Fruit fly (Drosophila melanogaster) whole organism, embryonic: ENCODE results near the gene Tbc1d22.

Source experiments
- Abd-B ChIP-seq: fragments of 200-800 bp; sonication (Bioruptor generic); optimal IDR thresholded peaks from 2 replicates; lab custom pipeline; 2018; ENCODE audit warnings: missing biosample characterization, mild to moderate bottlenecking, missing genetic modification characterization, moderate library complexity
- Aef1 ChIP-seq: fragments of 200-800 bp; sonication (Bioruptor generic); IDR thresholded peaks from 3 replicates; pipeline ENCODE4 v1.3.6; 2022; ENCODE audit warnings: missing biosample characterization, missing genetic modification characterization
- Atf-2 ChIP-seq: fragments of 200-800 bp; sonication (Bioruptor generic); optimal IDR thresholded peaks from 2 replicates; lab custom pipeline; 2016; ENCODE audit warnings: missing biosample characterization, missing genetic modification characterization
- BtbVII ChIP-seq: fragments of 200-800 bp; sonication (Bioruptor generic); optimal IDR thresholded peaks from 3 replicates; lab custom pipeline; 2017; ENCODE audit warnings: missing biosample characterization, mild to moderate bottlenecking, missing genetic modification characterization
- CG10267 ChIP-seq: fragments of 200-800 bp; sonication (Bioruptor generic); optimal IDR thresholded peaks from 2 replicates; lab custom pipeline; 2018; ENCODE audit warnings: missing biosample characterization, mild to moderate bottlenecking, missing genetic modification characterization, moderate library complexity
- CG10565 ChIP-seq: fragments of 200-800 bp; sonication (Bioruptor generic); optimal IDR thresholded peaks from 3 replicates; lab custom pipeline; 2016; ENCODE audit warnings: missing biosample characterization, mild to moderate bottlenecking, missing genetic modification characterization
- CG11696 ChIP-seq: fragments of 200-800 bp; sonication (Bioruptor generic); IDR thresholded peaks from 2 replicates; pipeline ENCODE4 v1.3.6; 2022; ENCODE audit warnings: missing biosample characterization, missing genetic modification characterization
- CG14667 ChIP-seq: fragments of 200-800 bp; sonication (Bioruptor generic); IDR thresholded peaks from 2 replicates; pipeline ENCODE4 v1.3.6; 2022; ENCODE audit warnings: missing biosample characterization, missing genetic modification characterization
- CG15601 ChIP-seq: fragments of 200-800 bp; sonication (Bioruptor generic); optimal IDR thresholded peaks from 3 replicates; lab custom pipeline; 2019; ENCODE audit warnings: missing biosample characterization, mild to moderate bottlenecking, missing genetic modification characterization, moderate library complexity
- CG18619 ChIP-seq: fragments of 200-800 bp; sonication (Bioruptor generic); optimal IDR thresholded peaks from 3 replicates; lab custom pipeline; 2017; ENCODE audit warnings: missing biosample characterization, mild to moderate bottlenecking, missing genetic modification characterization
- CG2712 ChIP-seq: fragments of 200-800 bp; optimal IDR thresholded peaks from 3 replicates; lab custom pipeline; 2019; ENCODE audit warnings: missing biosample characterization, mild to moderate bottlenecking, missing genetic modification characterization, moderate library complexity
- CG34224 ChIP-seq: fragments of 200-800 bp; sonication (Bioruptor generic); IDR thresholded peaks from 3 replicates; pipeline ENCODE4 v1.3.6; 2022; ENCODE audit warnings: missing biosample characterization, missing genetic modification characterization; ENCODE audit not compliant: partially characterized antibody
- CG4730 ChIP-seq: fragments of 200-800 bp; sonication (Bioruptor generic); IDR thresholded peaks from 2 replicates; pipeline ENCODE4 v1.3.6; 2022; ENCODE audit warnings: missing biosample characterization, missing genetic modification characterization
- CG6175 ChIP-seq: fragments of 200-800 bp; sonication (Bioruptor generic); IDR thresholded peaks from 3 replicates; pipeline ENCODE4 v1.3.6; 2022; ENCODE audit warnings: missing biosample characterization, missing genetic modification characterization
- CG6791 ChIP-seq: fragments of 200-800 bp; sonication (Bioruptor generic); IDR thresholded peaks from 3 replicates; pipeline ENCODE4 v1.3.6; 2022; ENCODE audit warnings: missing biosample characterization, missing genetic modification characterization; ENCODE audit not compliant: partially characterized antibody
- CG6813 ChIP-seq: fragments of 200-800 bp; sonication (Bioruptor generic); optimal IDR thresholded peaks from 2 replicates; lab custom pipeline; 2017; ENCODE audit warnings: missing biosample characterization, missing genetic modification characterization, mild to moderate bottlenecking, moderate library complexity, missing genetic modification reagents
- CG7987 ChIP-seq: fragments of 200-800 bp; sonication (Bioruptor generic); optimal IDR thresholded peaks from 2 replicates; lab custom pipeline; 2018; ENCODE audit warnings: missing biosample characterization, mild to moderate bottlenecking, missing genetic modification characterization, moderate library complexity
- D ChIP-seq, 2 experiments: fragments of 200-800 bp in 1 of 2; fragments of >200 bp in 1 of 2; sonication (Bioruptor generic) in 1 of 2; optimal IDR thresholded peaks; 2 replicates in 1 of 2; 3 replicates in 1 of 2; lab custom pipeline; 2017; ENCODE audit warnings: mild to moderate bottlenecking in 1 of 2, missing biosample characterization in 1 of 2, missing genetic modification characterization in 1 of 2, missing genetic modification reagents in 1 of 2
- Dbx ChIP-seq: fragments of 200-800 bp; sonication (Bioruptor generic); IDR thresholded peaks from 3 replicates; pipeline ENCODE4 v1.3.6; 2022; ENCODE audit warnings: missing biosample characterization, missing genetic modification characterization
- Doc2 ChIP-seq: fragments of 200-800 bp; sonication (Bioruptor generic); IDR thresholded peaks from 2 replicates; pipeline ENCODE4 v1.3.6; 2022; ENCODE audit warnings: missing biosample characterization, missing genetic modification characterization
- Eip74EF ChIP-seq, 2 experiments: fragments of 200-800 bp in 1 of 2; fragments of >200 bp in 1 of 2; sonication (Bioruptor generic) in 1 of 2; optimal IDR thresholded peaks; 2 replicates each; lab custom pipeline; 2017 to 2019; ENCODE audit warnings: missing biosample characterization in 2 of 2, missing genetic modification characterization in 2 of 2, mild to moderate bottlenecking in 1 of 2, moderate library complexity in 1 of 2
- HHEX ChIP-seq: fragments of 200-800 bp; sonication (Bioruptor generic); optimal IDR thresholded peaks from 3 replicates; lab custom pipeline; 2017; ENCODE audit warnings: missing biosample characterization, mild to moderate bottlenecking, missing genetic modification characterization, missing genetic modification reagents
- HLH3B ChIP-seq: fragments of 200-800 bp; sonication (Bioruptor generic); IDR thresholded peaks from 2 replicates; pipeline ENCODE4 v1.3.6; 2022; ENCODE audit warnings: missing biosample characterization, missing genetic modification characterization
- Mes4 ChIP-seq: fragments of 200-800 bp; sonication (Bioruptor generic); optimal IDR thresholded peaks from 2 replicates; lab custom pipeline; 2016; ENCODE audit warnings: missing biosample characterization, missing genetic modification characterization
- Nf-YA ChIP-seq: fragments of 200-800 bp; sonication (Bioruptor generic); IDR thresholded peaks from 2 replicates; pipeline ENCODE4 v1.3.6; 2022; ENCODE audit warnings: missing biosample characterization, missing genetic modification characterization
- Pdp1 ChIP-seq, 2 experiments: fragments of 200-800 bp; sonication (Bioruptor generic); optimal IDR thresholded peaks; 3 replicates each; lab custom pipeline; 2016; ENCODE audit warnings: missing biosample characterization in 2 of 2, missing genetic modification characterization in 2 of 2, mild to moderate bottlenecking in 1 of 2, moderate library complexity in 1 of 2
- Sry-δ ChIP-seq: fragments of 200-800 bp; sonication (Bioruptor generic); optimal IDR thresholded peaks from 2 replicates; lab custom pipeline; 2016; ENCODE audit warnings: missing biosample characterization, missing genetic modification characterization
- Trl ChIP-seq, 3 experiments: fragments of >200 bp in 2 of 3; fragments of 200-800 bp in 1 of 3; sonication (Bioruptor generic) in 1 of 3; optimal IDR thresholded peaks; 2 replicates in 1 of 3; 3 replicates in 2 of 3; lab custom pipeline; 2016 to 2017; ENCODE audit warnings: missing biosample characterization in 1 of 3, missing genetic modification characterization in 1 of 3
- ap ChIP-seq: fragments of 200-800 bp; sonication (Bioruptor generic); IDR thresholded peaks from 2 replicates; pipeline ENCODE4 v1.3.6; 2022; ENCODE audit warnings: missing biosample characterization, missing genetic modification characterization
- bab2 ChIP-seq: fragments of 200-800 bp; sonication (Bioruptor generic); optimal IDR thresholded peaks from 2 replicates; lab custom pipeline; 2016; ENCODE audit warnings: missing biosample characterization, missing genetic modification characterization
- cato ChIP-seq: fragments of 200-800 bp; sonication (Bioruptor generic); optimal IDR thresholded peaks from 2 replicates; lab custom pipeline; 2016; ENCODE audit warnings: missing biosample characterization, missing genetic modification characterization, borderline replicate concordance
- chif ChIP-seq, 2 experiments: fragments of 200-800 bp; sonication (Bioruptor generic); optimal IDR thresholded peaks; 3 replicates each; lab custom pipeline; 2016; ENCODE audit warnings: missing biosample characterization in 2 of 2, missing genetic modification characterization in 2 of 2
- ci ChIP-seq: fragments of 200-800 bp; sonication (Bioruptor generic); IDR thresholded peaks from 3 replicates; pipeline ENCODE4 v1.3.6; 2022; ENCODE audit warnings: missing biosample characterization, missing genetic modification characterization
- crol ChIP-seq: fragments of 200-800 bp; sonication (Bioruptor generic); IDR thresholded peaks from 2 replicates; pipeline ENCODE4 v1.3.6; 2022; ENCODE audit warnings: missing biosample characterization, missing genetic modification characterization
- crp ChIP-seq, 2 experiments: fragments of 200-800 bp; sonication (Bioruptor generic); optimal IDR thresholded peaks; 2 replicates in 1 of 2; 3 replicates in 1 of 2; lab custom pipeline; 2017; ENCODE audit warnings: missing biosample characterization in 2 of 2, missing genetic modification characterization in 2 of 2, mild to moderate bottlenecking in 1 of 2, moderate library complexity in 1 of 2
- dati ChIP-seq: fragments of 200-800 bp; sonication (Bioruptor generic); IDR thresholded peaks from 2 replicates; pipeline ENCODE4 v1.3.6; 2022; ENCODE audit warnings: missing biosample characterization, missing genetic modification characterization
- dm ChIP-seq: fragments of 200-800 bp; sonication (Bioruptor generic); optimal IDR thresholded peaks from 3 replicates; lab custom pipeline; 2016; ENCODE audit warnings: missing biosample characterization, missing genetic modification characterization
- hb ChIP-seq: fragments of 200-800 bp; sonication (Bioruptor generic); IDR thresholded peaks from 3 replicates; pipeline ENCODE4 v1.3.6; 2022; ENCODE audit warnings: missing biosample characterization, missing genetic modification characterization; ENCODE audit not compliant: partially characterized antibody
- mam ChIP-seq: fragments of 200-800 bp; sonication (Bioruptor generic); optimal IDR thresholded peaks from 3 replicates; lab custom pipeline; 2016; ENCODE audit warnings: missing biosample characterization, missing genetic modification characterization
- mld ChIP-seq: fragments of 200-800 bp; sonication (Bioruptor generic); IDR thresholded peaks from 3 replicates; pipeline ENCODE4 v1.3.6; 2022; ENCODE audit warnings: missing biosample characterization, missing genetic modification characterization; ENCODE audit not compliant: partially characterized antibody
- phol ChIP-seq: fragments of 200-800 bp; sonication (Bioruptor generic); optimal IDR thresholded peaks from 3 replicates; lab custom pipeline; 2018; ENCODE audit warnings: missing biosample characterization, mild to moderate bottlenecking, missing genetic modification characterization, moderate library complexity
- run ChIP-seq: fragments of 200-800 bp; sonication (Bioruptor generic); optimal IDR thresholded peaks from 3 replicates; lab custom pipeline; 2018; ENCODE audit warnings: missing biosample characterization, mild to moderate bottlenecking, missing genetic modification characterization
- salm ChIP-seq: fragments of 200-800 bp; sonication (Bioruptor generic); optimal IDR thresholded peaks from 2 replicates; lab custom pipeline; 2018; ENCODE audit warnings: missing biosample characterization, mild to moderate bottlenecking, missing genetic modification characterization
- ssp ChIP-seq: fragments of 200-800 bp; sonication (Bioruptor generic); IDR thresholded peaks from 2 replicates; pipeline ENCODE4 v1.3.6; 2022; ENCODE audit warnings: missing biosample characterization, missing genetic modification characterization
- toy ChIP-seq: fragments of 200-800 bp; sonication (Bioruptor generic); IDR thresholded peaks from 2 replicates; pipeline ENCODE4 v1.3.6; 2022; ENCODE audit warnings: missing biosample characterization, missing genetic modification characterization
- wor ChIP-seq: fragments of 200-800 bp; sonication (Bioruptor generic); IDR thresholded peaks from 2 replicates; pipeline ENCODE4 v1.3.6; 2022; ENCODE audit warnings: missing biosample characterization, missing genetic modification characterization
- zen ChIP-seq: fragments of 200-800 bp; sonication (Bioruptor generic); optimal IDR thresholded peaks from 3 replicates; lab custom pipeline; 2018; ENCODE audit warnings: missing biosample characterization, mild to moderate bottlenecking, missing genetic modification characterization, moderate library complexity

Gene Tbc1d22

DNA sequence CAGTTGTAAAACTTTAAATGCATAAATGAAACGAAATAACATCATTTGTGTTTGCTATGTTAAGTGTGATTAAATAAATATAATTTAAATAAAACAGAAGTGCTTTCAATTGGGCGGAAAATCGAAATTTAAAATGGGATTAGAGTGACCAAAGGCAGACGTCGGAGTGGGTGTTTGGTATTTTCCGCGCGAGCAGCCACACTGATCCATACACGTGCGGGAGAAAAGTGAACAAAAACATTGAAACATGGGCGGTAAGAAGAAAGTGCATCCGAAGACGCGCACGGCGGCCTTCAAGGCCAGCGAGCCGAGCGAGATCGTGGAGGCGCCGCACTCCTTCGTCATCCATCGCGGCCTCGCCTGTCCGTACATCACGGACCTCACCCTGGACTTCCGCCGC is 14.1 kb downstream of the Tbc1d22 start, which contains the start of gene ppan (continued):
- no peak for TF ChIP-seq crol (GFP tag; lab: Robert Waterston, UW)
- peak; percentile 50; the same call in 1 of the 3 replicates for TF ChIP-seq CG6791 (GFP tag; lab: Robert Waterston, UW)
- TF ChIP-seq CG34224 (GFP tag; lab: Robert Waterston, UW) = peak; percentile 25; the same call in 1 of the 3 replicates

- no peak for TF ChIP-seq D (optimal IDR thresholded peaks at IDR 0.05; lab: Kevin White, UChicago)
- no peak for TF ChIP-seq D (GFP tag; optimal IDR thresholded peaks at IDR 0.05; lab: Kevin White, UChicago)
- TF ChIP-seq CG11696 (GFP tag; lab: Robert Waterston, UW) = no peak
- no peak for TF ChIP-seq CG7987 (GFP tag; lab: Kevin White, UChicago)
- TF ChIP-seq chif (GFP tag; optimal IDR thresholded peaks at IDR 0.05; lab: Kevin White, UChicago) = peak in 1 of 2 experiments; percentile 25
- TF ChIP-seq ssp (GFP tag; lab: Robert Waterston, UW) = peak; percentile 95
- TF ChIP-seq mld (GFP tag; lab: Robert Waterston, UW) = peak; percentile 83
- no peak for TF ChIP-seq wor (GFP tag; lab: Robert Waterston, UW)
- no peak for TF ChIP-seq HHEX
- no peak for TF ChIP-seq crp (GFP tag; optimal IDR thresholded peaks at IDR 0.05; lab: Kevin White, UChicago)
- TF ChIP-seq Sry-δ = peak; percentile 13
- peak; percentile 34 for TF ChIP-seq dm
- TF ChIP-seq Abd-B = no peak
- no peak for TF ChIP-seq zen (tag; lab: Kevin White, UChicago)
- TF ChIP-seq CG15601 (tag; lab: Kevin White, UChicago) = no peak
- peak; percentile 89 for TF ChIP-seq hb
- no peak for TF ChIP-seq ci
- peak; percentile 35 for TF ChIP-seq phol
- 0 out of 2 replicates have a peak, but pooled peaks have one; percentile 21 for TF ChIP-seq ap (GFP tag; lab: Robert Waterston, UW)
- TF ChIP-seq cato (GFP tag; lab: Kevin White, UChicago) = no peak
- TF ChIP-seq CG6175 (GFP tag; lab: Robert Waterston, UW) = no peak
- no peak for TF ChIP-seq CG6813
- TF ChIP-seq Nf-YA = no peak
- no peak for TF ChIP-seq CG2712 (tag; lab: Kevin White, UChicago)
- TF ChIP-seq run = no peak
- TF ChIP-seq toy (GFP tag; lab: Robert Waterston, UW) = no peak
- TF ChIP-seq salm (tag; lab: Kevin White, UChicago) = no peak
- peak; percentile 39 for TF ChIP-seq mam (GFP tag; lab: Kevin White, UChicago)
- TF ChIP-seq Trl (optimal IDR thresholded peaks at IDR 0.05; lab: Kevin White, UChicago) = no peak
- no peak for TF ChIP-seq Trl (GFP tag; optimal IDR thresholded peaks at IDR 0.05; lab: Kevin White, UChicago)
- no peak for TF ChIP-seq Eip74EF (GFP tag; optimal IDR thresholded peaks at IDR 0.05; lab: Kevin White, UChicago)
- no peak for TF ChIP-seq CG14667
- TF ChIP-seq CG4730 (GFP tag; lab: Robert Waterston, UW) = no peak
- peak; percentile 7 for TF ChIP-seq CG10267 (tag; lab: Kevin White, UChicago)
- TF ChIP-seq Dbx = 0 out of 3 replicates have a peak, but pooled peaks have one; percentile 55
- TF ChIP-seq CG18619 (GFP tag; lab: Kevin White, UChicago) = no peak
- TF ChIP-seq Doc2 (GFP tag; lab: Robert Waterston, UW) = no peak
- peak; percentile 13 to 94 for TF ChIP-seq Pdp1 (GFP tag; optimal IDR thresholded peaks at IDR 0.05; lab: Kevin White, UChicago)
- no peak for TF ChIP-seq Mes4 (GFP tag; lab: Kevin White, UChicago)
- no peak for TF ChIP-seq Atf-2 (GFP tag; lab: Kevin White, UChicago)
- no peak for TF ChIP-seq CG10565 (GFP tag; lab: Kevin White, UChicago)
- TF ChIP-seq dati (GFP tag; lab: Robert Waterston, UW) = no peak
- peak; percentile 41 for TF ChIP-seq HLH3B (GFP tag; lab: Robert Waterston, UW)
- peak; percentile 40; the same call in 2 of the 3 replicates for TF ChIP-seq Aef1 (GFP tag; lab: Robert Waterston, UW)
- no peak for TF ChIP-seq BtbVII (GFP tag; lab: Kevin White, UChicago)
- TF ChIP-seq bab2 = no peak
These were observed 16.8 kb downstream of the Tbc1d22 start, which contains the start of gene Bdbt for dm6 chr3R:21118784-21119183. TSS of gene Bdbt (minus strand) at chr3R:21118856.
